Fruit fly (Drosophila melanogaster) S2 (cell line): ENCODE data around the gene CG31286.

Experiments used
- CG8478 ChIP-seq: fragments of >200 bp; optimal IDR thresholded peaks from 2 replicates; lab custom pipeline; 2018
- CTCF ChIP-seq, 2 experiments: fragments of >200 bp; optimal IDR thresholded peaks; 2 replicates each; lab custom pipeline; 2018

DNA sequence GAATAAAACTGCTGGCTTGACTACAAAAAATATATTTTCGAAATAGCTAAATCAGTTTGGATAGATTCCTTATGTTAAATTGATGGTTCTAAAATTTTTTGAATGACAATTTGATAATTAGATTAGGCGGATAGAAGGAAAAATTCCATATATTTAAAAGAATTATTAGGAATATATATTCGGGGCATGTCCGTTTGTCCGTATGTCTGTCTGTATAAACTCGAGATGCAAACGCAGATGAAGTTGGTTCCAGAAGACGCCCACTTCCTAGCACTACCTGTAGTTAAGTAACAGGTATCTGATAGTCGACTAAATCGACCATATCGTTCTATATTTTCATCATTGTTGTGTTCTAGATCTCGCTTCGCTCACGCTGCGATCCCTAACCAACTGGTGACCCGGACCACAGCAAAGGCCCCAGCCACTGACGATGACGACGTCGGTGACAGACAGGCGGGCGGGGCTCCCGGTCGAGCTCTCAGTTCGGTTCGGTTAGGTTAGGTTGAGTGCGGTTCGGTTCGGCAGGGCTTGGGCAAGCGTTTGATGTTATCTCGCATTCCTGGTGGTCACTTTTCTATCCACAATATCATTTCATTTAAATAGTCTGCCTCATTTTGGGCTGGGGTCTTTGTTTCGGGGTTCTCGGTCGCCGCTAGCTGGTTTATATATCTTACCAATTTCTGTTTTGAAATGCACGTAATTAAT lies 31.4 kb downstream of the CG31286 start:
- TF ChIP-seq CG8478 (no peak), CTCF (optimal IDR thresholded peaks at IDR 0.05; lab: Kevin White, UChicago) (no peak)
